Fruit fly (Drosophila melanogaster): ENCODE results near the gene Argk2.

Gene Argk2

DNA sequence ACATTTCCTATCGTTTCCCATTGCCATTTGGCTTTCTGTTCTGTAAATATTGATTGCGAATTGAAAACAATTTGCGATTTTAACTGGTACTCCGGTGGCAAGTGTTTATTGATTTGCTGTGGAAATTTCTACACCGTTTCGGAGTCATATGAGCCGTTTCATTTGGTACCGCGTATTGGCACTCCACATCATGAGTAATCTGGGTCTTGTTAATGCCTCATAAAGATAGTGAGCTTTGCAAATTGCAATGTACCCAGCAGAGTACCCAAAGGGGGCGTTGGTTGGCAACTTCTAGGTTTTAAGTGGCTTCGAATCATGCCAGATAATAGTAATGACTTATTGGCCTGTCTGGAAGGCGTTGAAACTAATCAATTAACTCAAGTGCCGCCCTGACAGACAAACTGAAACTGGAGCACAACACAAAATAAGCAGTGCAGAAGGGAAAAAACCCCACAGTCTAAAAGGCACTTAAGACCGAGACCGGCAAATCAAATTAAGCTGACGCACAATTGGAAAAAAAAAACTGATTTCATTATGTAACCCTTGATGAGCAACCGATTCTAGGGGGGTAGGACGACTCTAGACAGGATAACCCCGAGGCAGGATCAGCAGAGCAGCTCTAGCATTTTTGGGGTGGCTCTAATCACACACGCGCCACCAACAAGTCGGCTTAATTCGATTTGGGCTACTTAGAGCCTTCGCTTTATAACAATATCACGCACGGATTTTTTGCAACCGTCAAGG is 5.7 kb downstream of the Argk2 start:
- TF ChIP-seq noc (tag; optimal IDR thresholded peaks at IDR 0.05) = peak; percentile 54

DNA sequence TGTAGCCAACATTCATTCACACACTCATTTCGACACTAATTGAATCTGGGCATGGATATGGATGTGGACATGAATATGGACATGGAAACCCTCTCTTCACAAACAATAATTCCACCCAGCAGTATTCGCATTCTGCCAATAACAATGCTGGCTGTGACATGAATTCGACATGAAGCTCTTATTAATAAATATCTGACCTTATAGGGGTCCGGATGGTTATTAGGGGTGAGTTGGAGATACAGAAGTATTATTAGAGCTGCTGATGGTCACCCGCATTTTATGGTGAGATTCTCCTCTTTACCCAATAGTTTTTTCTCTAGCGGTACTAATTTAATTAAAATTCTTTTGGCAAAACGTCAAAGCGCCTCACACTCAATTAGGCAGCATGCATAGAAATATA is 7.0 kb downstream of the Argk2 start:
- no peak for TF ChIP-seq noc (tag; optimal IDR thresholded peaks at IDR 0.05)

DNA sequence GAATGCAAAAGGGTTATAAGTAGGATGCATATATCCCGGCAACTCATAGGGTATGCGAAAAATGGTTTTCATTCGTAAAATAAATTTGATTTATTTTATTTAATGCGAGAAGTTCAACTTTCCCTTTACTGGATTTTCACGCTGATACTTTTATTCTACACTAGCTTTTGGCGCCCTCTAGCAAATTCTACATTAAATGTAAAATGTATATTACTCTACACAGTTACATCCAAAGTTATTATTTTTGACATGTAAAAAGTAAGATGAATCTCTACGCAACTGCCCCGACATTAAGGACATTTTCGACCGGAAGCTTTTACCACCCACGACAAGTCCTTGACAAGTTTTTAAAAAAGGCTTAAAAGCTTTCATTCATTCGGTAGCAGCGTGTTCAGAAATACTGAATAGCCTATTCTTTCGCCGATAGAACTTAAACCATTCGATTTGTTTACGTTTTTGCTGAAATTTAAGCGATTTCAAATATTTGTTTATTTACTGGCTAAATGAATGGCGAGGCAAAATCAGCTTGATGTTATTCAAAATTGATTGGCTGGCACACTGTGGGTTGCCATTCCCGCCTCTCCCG is 7.7 kb downstream of the Argk2 start:
- TF ChIP-seq noc (tag; optimal IDR thresholded peaks at IDR 0.05) = no peak

DNA sequence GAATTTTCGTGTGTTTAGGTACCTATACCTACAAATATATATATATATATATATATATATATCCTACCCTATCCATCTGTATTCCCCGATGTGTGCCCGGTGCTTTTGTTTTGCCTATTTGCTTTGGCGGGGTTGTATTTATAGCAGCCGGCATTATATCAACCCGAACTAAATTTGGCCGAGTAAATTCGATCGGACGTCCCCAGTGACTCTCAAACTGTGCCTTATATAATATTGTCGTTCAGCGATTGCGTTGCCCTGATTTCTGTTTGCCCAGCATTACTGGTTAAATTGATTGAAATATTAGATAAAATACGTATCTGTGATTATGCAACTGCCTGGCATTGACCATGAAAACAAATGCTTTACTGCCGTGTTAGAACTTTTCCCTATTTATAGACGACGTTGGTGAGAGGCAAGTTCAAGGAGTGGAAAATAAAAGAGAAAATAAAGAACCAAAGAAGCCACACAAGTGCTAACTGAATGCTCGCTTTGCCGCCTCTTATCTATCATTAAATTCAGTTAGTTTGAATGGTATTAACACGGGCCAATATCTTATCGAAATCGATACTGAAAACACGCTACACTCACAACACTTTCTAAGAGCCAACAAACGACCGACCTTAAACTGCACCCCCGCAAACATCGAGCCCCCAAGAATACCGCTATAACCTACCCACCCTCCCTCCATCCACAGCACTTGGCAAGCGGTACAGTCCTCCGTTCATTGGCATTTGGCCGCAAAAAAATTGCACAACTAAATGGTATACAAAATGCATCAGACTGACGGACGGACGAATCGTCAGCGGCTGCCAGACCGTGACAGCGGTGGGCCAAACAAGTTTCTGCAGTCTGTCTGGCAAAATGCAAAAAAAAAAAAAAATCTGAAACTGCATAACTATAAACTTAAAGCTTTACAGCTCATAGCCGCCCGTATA is 8.9 kb downstream of the Argk2 start:
- TF ChIP-seq noc (tag; optimal IDR thresholded peaks at IDR 0.05) = no peak

DNA sequence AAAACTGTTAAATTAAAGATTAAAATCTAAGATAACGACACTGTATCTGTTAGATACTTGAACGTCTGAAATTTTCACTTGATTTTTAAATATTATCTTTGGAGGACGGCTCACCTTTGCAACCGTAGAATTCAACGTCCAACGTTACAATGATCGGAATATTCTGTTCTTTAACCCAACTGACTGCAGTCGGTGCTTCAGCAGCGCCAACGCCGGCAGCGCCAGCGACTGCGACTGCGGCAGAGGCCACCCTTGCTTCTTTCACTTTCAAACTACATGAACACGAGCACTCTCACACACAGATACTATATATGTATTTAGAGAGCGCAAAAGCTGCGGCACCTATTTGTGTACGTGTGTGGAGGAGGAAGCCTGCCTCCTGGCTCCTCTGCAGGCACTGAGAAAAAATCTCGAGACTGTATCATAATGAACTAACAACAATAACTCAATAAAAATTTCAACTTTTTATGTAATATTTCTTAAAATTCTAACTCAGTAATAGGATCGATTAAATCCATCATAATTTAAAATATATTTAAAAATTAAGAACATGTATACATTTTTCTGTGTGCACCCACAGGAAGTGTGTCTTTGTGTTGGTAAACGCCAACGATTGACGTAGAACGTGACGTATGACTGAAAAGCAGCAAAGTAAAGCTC is 10.3 kb downstream of the Argk2 start:
- TF ChIP-seq noc (tag; optimal IDR thresholded peaks at IDR 0.05) = peak; percentile 95

DNA sequence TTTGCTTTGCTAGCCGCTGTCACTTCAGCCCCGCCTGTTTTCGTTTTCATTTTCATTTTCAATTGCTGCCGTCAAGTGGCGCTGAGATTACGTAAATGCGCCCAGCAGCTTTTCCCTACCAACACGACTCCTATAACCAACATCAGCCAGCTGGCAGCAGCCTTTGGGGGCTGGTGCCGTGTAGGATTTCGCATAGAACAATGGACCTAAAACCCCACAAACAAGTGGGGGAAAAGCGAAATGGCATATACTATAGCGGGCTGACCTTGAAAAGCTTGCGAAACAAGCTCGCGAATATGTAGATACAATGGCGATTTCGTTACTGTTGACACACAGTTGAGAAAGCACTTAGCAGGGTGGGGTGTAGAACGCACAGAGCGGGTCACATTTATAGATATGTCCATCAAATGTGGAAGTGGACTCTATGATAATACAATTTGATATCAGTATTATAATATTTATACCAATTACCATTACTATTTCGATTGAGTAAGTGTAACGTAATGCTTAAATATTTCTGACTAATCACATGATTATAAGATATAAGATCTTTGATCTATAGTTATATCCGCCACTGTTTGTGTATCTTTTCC is 12.5 kb downstream of the Argk2 start:
- TF ChIP-seq noc (tag; optimal IDR thresholded peaks at IDR 0.05) = peak; percentile 19

DNA sequence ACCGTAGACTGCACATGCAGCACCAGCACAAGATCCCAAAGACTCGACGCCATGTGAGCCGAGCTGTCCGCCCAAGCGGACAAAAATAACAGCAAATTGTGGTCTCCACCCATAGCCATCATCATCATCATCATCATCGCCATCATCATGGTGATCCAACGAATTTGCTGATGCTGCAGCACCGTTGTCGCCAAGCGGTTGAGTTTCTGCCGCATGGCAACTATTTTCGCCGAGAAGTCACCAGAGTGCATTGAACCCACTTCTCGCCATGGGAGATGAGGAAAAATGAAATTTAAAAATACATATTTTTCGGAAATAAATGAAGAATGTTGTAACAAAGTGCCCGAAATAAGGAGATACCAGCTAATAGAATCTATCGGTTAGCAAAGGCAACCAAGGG is 14.2 kb downstream of the Argk2 start:
- TF ChIP-seq noc (tag; optimal IDR thresholded peaks at IDR 0.05) = no peak

DNA sequence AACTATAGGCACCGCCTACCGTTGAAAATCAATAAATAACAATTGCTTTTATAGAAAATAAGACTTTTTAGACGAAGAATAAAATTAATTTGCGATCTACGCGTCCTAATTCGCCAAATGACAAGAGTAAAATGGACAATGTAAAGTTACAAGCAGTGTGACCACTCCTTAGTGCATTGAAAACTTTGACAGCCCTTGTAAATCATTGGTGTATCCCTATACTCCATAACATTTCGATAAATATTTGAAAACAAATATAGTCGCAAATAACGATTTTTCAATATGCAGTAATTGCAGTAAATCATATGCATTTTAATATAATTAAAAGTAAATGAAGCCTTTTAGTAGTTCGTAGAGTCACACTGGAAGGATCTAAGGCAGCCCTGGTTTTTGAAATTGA is 15.6 kb downstream of the Argk2 start:
- no peak for TF ChIP-seq noc (tag; optimal IDR thresholded peaks at IDR 0.05)

DNA sequence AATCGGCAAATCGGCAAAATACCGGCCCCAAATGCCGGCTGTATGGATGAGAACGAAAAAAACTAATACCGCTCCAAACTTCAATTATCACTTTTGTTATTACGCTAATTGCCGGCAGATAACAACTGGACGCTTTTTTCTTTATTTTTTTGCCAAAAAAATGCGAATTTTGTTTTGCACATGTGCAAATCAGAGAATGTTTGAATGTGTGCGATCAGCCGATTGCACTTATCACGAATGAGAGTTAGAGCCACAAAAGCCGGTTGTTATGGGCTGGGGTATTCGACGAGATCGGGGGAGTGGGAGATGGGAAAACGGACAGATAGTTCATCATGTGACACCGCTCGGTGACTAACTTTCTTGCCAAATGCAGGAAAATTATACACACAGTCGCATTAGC is 16.4 kb downstream of the Argk2 start:
- TF ChIP-seq noc (tag; optimal IDR thresholded peaks at IDR 0.05) = peak; percentile 54

DNA sequence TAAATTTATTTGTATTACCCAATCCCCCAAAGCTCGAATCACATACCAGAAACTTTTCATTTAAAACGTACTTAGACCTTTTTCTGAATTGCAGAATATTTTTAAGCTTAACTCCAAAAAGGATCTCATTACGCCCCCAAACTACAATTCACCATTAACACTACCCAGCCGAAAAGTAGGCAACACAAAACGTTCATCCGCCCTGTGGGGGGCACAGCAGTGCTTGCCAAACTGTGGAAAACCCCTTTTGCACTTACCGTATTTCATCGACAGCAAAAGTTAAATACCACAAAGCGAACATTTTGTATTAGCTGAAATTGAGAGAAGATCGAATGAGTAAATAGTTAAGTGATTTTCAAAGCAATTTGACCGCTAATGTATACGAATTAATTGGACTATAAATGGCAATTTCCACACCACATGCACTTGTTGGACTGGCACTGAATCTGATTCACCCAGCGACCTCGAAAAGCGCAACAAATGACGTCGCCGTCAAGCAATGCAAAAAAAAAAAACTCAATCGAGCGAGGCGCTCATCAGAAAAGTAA is 17.0 kb downstream of the Argk2 start:
- TF ChIP-seq noc (tag; optimal IDR thresholded peaks at IDR 0.05) = no peak

DNA sequence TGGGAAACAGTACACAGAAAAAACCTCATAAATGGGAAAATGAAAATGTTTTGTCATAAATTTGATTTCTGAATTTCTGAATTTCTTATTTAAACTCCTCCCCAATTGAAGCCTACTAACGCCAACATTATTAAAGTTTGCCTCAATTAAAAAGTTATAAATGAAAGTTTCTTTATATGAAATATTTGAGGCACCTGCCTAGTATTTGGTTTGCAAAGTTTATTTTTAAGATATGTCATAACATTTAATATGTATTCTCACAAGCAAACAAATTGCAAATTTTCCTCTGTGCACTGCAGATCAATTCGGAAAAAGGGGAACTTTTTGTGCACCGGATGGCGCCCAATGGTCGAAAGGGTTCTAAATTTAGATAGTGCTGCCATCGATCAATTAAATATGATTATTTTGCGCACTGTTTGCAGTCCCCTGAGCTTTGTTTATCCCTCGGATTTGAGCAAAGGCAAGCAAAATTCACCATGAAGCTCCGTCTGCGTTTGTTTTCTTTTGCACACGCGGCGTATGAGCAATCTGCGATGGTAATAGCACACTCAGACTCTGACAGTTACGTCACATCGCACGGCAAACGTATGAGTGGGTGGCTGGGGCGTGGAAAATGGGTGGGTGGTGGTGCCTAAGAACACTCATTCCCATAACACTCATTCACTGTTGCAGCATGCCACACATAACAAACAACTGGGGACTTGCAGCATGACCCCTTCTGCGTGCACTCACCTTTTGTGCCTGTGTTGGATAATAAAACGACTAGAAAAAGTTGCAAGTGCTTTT is 17.9 kb downstream of the Argk2 start:
- peak; percentile 15 for TF ChIP-seq noc (tag; optimal IDR thresholded peaks at IDR 0.05)

DNA sequence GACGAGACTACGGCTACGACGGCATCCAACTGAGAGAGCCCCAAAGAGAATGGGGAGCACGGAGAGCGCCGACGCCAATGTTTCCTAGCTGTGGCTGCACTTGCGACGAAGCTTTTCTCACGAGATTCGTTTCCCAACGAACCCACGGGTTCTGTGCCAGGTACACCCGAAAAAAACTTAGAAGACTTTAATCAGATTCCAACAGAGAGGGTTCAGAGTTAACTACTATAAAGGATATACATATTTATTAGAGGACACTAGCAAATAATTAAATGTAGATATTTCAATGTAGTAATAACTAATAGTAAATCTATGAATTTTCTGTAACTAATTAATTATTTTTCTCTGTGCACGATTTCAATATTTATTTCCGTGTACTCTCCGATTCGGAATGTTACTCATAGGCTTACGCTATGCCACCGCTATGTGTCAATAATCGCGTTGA is 18.8 kb downstream of the Argk2 start, which contains the start of gene Argk1:
Gene Argk1 (minus strand): TSS at position 31 of the 445 bp plus-strand sequence.
- TF ChIP-seq noc (tag; optimal IDR thresholded peaks at IDR 0.05) = peak; percentile 91

DNA sequence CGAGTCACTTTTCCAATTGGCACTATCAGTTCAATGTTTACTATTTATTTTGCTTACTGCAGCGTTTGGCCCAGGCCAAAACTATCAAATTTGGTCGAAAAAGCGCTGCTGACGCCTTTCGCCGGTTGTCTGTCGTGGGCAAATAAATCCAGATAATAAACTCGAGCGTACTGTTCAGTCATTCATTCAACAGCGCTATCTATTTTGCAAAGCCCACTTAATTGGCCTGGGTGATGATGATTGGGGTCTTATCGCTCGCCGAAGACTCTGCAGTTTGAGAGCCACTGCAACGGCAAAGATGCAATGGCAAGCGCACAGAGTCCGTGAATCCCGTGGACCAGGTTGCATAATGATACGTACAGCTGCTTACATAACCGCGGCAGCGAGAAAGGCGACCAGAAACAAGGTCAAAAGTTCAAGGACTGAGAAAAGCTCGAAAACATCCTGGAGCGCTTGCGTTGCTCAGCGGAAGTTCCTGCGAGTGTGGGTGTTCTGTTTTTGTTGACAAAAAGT is 19.3 kb downstream of the Argk2 start:
- TF ChIP-seq noc (tag; optimal IDR thresholded peaks at IDR 0.05) = peak; percentile 40

DNA sequence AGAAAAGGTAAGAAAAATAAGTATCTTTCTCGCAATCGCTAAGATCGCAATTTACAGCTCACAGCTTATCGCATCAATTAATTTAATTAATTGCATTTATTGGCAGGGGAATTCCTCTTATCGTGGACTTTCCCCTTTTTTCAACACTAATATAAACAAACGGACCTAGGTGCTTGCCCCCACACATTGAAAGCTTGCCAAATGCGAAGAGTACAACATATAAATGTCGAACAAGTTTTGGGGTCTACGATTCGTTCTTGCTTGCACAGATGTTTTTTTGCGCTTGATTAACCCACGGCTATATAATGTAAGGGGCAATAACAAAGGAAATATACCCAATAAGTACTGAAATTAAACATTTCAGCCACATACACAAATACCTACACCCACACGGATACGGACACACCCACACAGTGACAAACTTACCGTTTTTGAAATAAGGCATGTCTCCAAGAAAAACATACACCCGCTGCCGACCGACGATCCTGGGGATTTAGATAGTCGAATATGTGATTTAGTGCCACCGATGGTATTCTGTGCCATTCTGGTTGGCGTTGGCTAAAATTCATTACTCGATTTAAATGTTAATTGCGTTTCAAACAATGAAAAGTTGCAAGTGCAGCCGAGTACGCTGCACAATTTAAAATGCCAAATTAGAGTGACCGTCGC is 25.0 kb downstream of the Argk2 start:
- TF ChIP-seq noc (tag; optimal IDR thresholded peaks at IDR 0.05) = no peak
